Worm (Caenorhabditis elegans) whole organism, L1 larva: ENCODE measurements around the gene nhr-268.

Experiments used
- ceh-82 ChIP-seq, 3 experiments: fragments of 150-350 bp in 1 of 3; sonication (generic microtip) in 2 of 3; optimal IDR thresholded peaks; 2 replicates each; lab custom pipeline; 2014 to 2017; ENCODE audit warnings: missing biosample characterization in 3 of 3, missing genetic modification characterization in 3 of 3
- egl-27 ChIP-seq, 2 experiments: fragments of 150-350 bp in 1 of 2; sonication (generic microtip); optimal IDR thresholded peaks; 3 replicates each; lab custom pipeline; 2017 to 2018; ENCODE audit warnings: missing biosample characterization in 2 of 2, missing genetic modification characterization in 2 of 2, missing genetic modification reagents in 2 of 2
- lir-3 ChIP-seq: sonication (generic microtip); optimal IDR thresholded peaks from 2 replicates; lab custom pipeline; 2016; ENCODE audit warnings: mild to moderate bottlenecking, missing genetic modification characterization, moderate library complexity, missing compliant biosample characterization; ENCODE audit not compliant: poor library complexity
- nhr-11 ChIP-seq: fragments of 150-350 bp; optimal IDR thresholded peaks from 2 replicates; lab custom pipeline; 2014; ENCODE audit warnings: missing biosample characterization, missing genetic modification characterization
- snpc-4 ChIP-seq: fragments of 150-350 bp; optimal IDR thresholded peaks from 2 replicates; lab custom pipeline; 2014; ENCODE audit warnings: missing biosample characterization, missing genetic modification characterization

- TF ChIP-seq snpc-4 (tag; lab: Kevin White, UChicago) (no peak), nhr-11 (tag; lab: Kevin White, UChicago) (no peak), ceh-82 (tag; optimal IDR thresholded peaks at IDR 0.05; lab: Kevin White, UChicago) (no peak), lir-3 (tag; lab: Kevin White, UChicago) (no peak), egl-27 (tag; optimal IDR thresholded peaks at IDR 0.05; lab: Kevin White, UChicago) (no peak)
These were observed 8.0 kb downstream of the nhr-268 start, which contains the start of gene srx-29 for ce11 chrV:15698099-15698498.
